Worm (Caenorhabditis elegans): ENCODE data around the gene ZK370.6.

Gene ZK370.6

DNA sequence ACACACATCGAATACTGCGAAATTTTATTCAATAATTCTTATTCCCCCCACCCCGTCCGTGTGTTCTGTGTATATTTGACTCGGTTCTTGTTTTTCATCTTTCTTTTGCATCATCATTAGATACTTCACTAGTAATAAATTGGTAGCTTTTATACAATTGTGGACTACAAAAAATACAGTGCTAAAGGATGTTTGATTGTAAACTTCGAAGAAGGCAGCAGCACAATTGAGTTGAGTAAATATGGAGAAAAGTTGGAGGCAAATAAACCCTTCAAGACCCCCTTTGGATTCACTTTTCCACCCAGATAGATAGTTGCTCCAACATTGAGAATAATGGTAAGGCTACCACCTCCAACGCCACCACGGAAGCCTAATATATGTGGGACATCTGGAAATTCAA is 50.3 kb downstream of the ZK370.6 start, which contains the start of gene B0303.7:
B0303.7 (plus strand) TSS at position 301 of the 400 bp plus-strand sequence.
- TF ChIP-seq mcd-1 (GFP tag; IDR thresholded peaks at IDR 0.05) (no peak), ztf-3 (GFP tag; optimal IDR thresholded peaks at IDR 0.05) (no peak), ama-1 (optimal IDR thresholded peaks at IDR 0.05) (no peak), ama-1 (GFP tag; optimal IDR thresholded peaks at IDR 0.05) (no peak), hmg-20 (GFP tag; IDR thresholded peaks at IDR 0.05) (no peak), ceh-79 (tag; optimal IDR thresholded peaks at IDR 0.05) (no peak), egl-44 (GFP tag; IDR thresholded peaks at IDR 0.05) (no peak), ztf-18 (tag; optimal IDR thresholded peaks at IDR 0.05) (no peak), ceh-27 (GFP tag; optimal IDR thresholded peaks at IDR 0.05) (no peak), F57A8.1 (GFP tag; optimal IDR thresholded peaks at IDR 0.05) (no peak), F33H1.4 (GFP tag; IDR thresholded peaks at IDR 0.05) (no peak)

Data from whole organism, young adult.